Fruit fly (Drosophila melanogaster) whole organism, embryonic: ENCODE results near the gene CG5346.
A peak's percentile ranks its signal among the peaks of the same experiment; 100 is the strongest.

ENCODE experiments used
- ATbp ChIP-seq: fragments of 200-800 bp; sonication (Bioruptor generic); optimal IDR thresholded peaks from 2 replicates; lab custom pipeline; 2017; ENCODE audit warnings: missing biosample characterization, mild to moderate bottlenecking, missing genetic modification characterization, missing genetic modification reagents
- Abd-B ChIP-seq: fragments of 200-800 bp; sonication (Bioruptor generic); optimal IDR thresholded peaks from 2 replicates; lab custom pipeline; 2018; ENCODE audit warnings: missing biosample characterization, mild to moderate bottlenecking, missing genetic modification characterization, moderate library complexity
- Ada2b ChIP-seq: fragments of 200-800 bp; sonication (Bioruptor generic); IDR thresholded peaks from 2 replicates; pipeline ENCODE4 v1.3.6; 2022; ENCODE audit warnings: missing biosample characterization, missing genetic modification characterization
- Aef1 ChIP-seq: fragments of 200-800 bp; sonication (Bioruptor generic); IDR thresholded peaks from 3 replicates; pipeline ENCODE4 v1.3.6; 2022; ENCODE audit warnings: missing biosample characterization, missing genetic modification characterization
- B-H1 ChIP-seq: fragments of 200-800 bp; sonication (Bioruptor generic); IDR thresholded peaks from 3 replicates; pipeline ENCODE4 v1.3.6; 2022; ENCODE audit warnings: missing biosample characterization, missing genetic modification characterization
- CG10209 ChIP-seq: fragments of 200-800 bp; sonication (Bioruptor generic); optimal IDR thresholded peaks from 3 replicates; lab custom pipeline; 2017; ENCODE audit warnings: missing biosample characterization, mild to moderate bottlenecking, missing genetic modification characterization, missing genetic modification reagents
- CG10565 ChIP-seq: fragments of 200-800 bp; sonication (Bioruptor generic); optimal IDR thresholded peaks from 3 replicates; lab custom pipeline; 2016; ENCODE audit warnings: missing biosample characterization, mild to moderate bottlenecking, missing genetic modification characterization
- CG10979 ChIP-seq: fragments of 200-800 bp; sonication (Bioruptor generic); optimal IDR thresholded peaks from 2 replicates; lab custom pipeline; 2018; ENCODE audit warnings: missing biosample characterization, mild to moderate bottlenecking, missing genetic modification characterization, moderate library complexity
- CG11504 ChIP-seq: fragments of 200-800 bp; sonication (Bioruptor generic); optimal IDR thresholded peaks from 3 replicates; lab custom pipeline; 2019; ENCODE audit warnings: missing biosample characterization, mild to moderate bottlenecking, missing genetic modification characterization, moderate library complexity
- CG12391 ChIP-seq: fragments of 200-800 bp; sonication (Bioruptor generic); optimal IDR thresholded peaks from 3 replicates; lab custom pipeline; 2018; ENCODE audit warnings: missing biosample characterization, mild to moderate bottlenecking, missing genetic modification characterization, moderate library complexity
- CG13296 ChIP-seq: fragments of 200-800 bp; sonication (Bioruptor generic); optimal IDR thresholded peaks from 3 replicates; lab custom pipeline; 2018; ENCODE audit warnings: missing biosample characterization, mild to moderate bottlenecking, missing genetic modification characterization
- CG14441 ChIP-seq: fragments of 200-800 bp; sonication (Bioruptor generic); IDR thresholded peaks from 2 replicates; pipeline ENCODE4 v1.3.6; 2022; ENCODE audit warnings: missing biosample characterization, missing genetic modification characterization
- CG1603 ChIP-seq: fragments of 200-800 bp; sonication (Bioruptor generic); optimal IDR thresholded peaks from 2 replicates; lab custom pipeline; 2019; ENCODE audit warnings: missing biosample characterization, mild to moderate bottlenecking, missing genetic modification characterization, moderate library complexity
- CG18262 ChIP-seq: fragments of 200-800 bp; optimal IDR thresholded peaks from 3 replicates; lab custom pipeline; 2019; ENCODE audit warnings: missing biosample characterization, mild to moderate bottlenecking, missing genetic modification characterization, moderate library complexity
- CG18476 ChIP-seq: fragments of 200-800 bp; sonication (Bioruptor generic); optimal IDR thresholded peaks from 2 replicates; lab custom pipeline; 2016; ENCODE audit warnings: missing biosample characterization, mild to moderate bottlenecking, missing genetic modification characterization
- CG2199 ChIP-seq: fragments of 200-800 bp; sonication (Bioruptor generic); IDR thresholded peaks from 3 replicates; pipeline ENCODE4 v1.3.6; 2022; ENCODE audit warnings: missing biosample characterization, missing genetic modification characterization
- CG2678 ChIP-seq: fragments of 200-800 bp; sonication (Bioruptor generic); optimal IDR thresholded peaks from 3 replicates; lab custom pipeline; 2019; ENCODE audit warnings: missing biosample characterization, mild to moderate bottlenecking, missing genetic modification characterization, moderate library complexity
- CG30403 ChIP-seq: fragments of 200-800 bp; sonication (Bioruptor generic); optimal IDR thresholded peaks from 3 replicates; lab custom pipeline; 2016; ENCODE audit warnings: missing biosample characterization, missing genetic modification characterization
- CG32532 ChIP-seq: fragments of 200-800 bp; sonication (Bioruptor generic); IDR thresholded peaks from 2 replicates; pipeline ENCODE4 v1.3.6; 2022; ENCODE audit warnings: missing biosample characterization, missing genetic modification characterization
- CG4617 ChIP-seq: fragments of 200-800 bp; sonication (Bioruptor generic); optimal IDR thresholded peaks from 3 replicates; lab custom pipeline; 2016; ENCODE audit warnings: missing biosample characterization, missing genetic modification characterization, borderline replicate concordance
- CG6254 ChIP-seq: fragments of 200-800 bp; sonication (Bioruptor generic); optimal IDR thresholded peaks from 3 replicates; lab custom pipeline; 2017; ENCODE audit warnings: mild to moderate bottlenecking, missing biosample characterization, missing genetic modification reagents, missing genetic modification characterization
- CG9727 ChIP-seq: fragments of 200-800 bp; sonication (Bioruptor generic); optimal IDR thresholded peaks from 3 replicates; lab custom pipeline; 2017; ENCODE audit warnings: missing biosample characterization, mild to moderate bottlenecking, missing genetic modification characterization
- Drgx ChIP-seq: fragments of 200-800 bp; sonication (Bioruptor generic); IDR thresholded peaks from 2 replicates; pipeline ENCODE4 v1.3.6; 2022; ENCODE audit warnings: missing biosample characterization, missing genetic modification characterization
- E2f2 ChIP-seq: fragments of 200-800 bp; sonication (Bioruptor generic); IDR thresholded peaks from 2 replicates; pipeline ENCODE4 v1.3.6; 2022; ENCODE audit warnings: missing biosample characterization, missing genetic modification characterization
- ERR ChIP-seq: fragments of 200-800 bp; sonication (Bioruptor generic); optimal IDR thresholded peaks from 2 replicates; lab custom pipeline; 2016; ENCODE audit warnings: missing biosample characterization, missing genetic modification characterization
- Fer1 ChIP-seq: fragments of 200-800 bp; sonication (Bioruptor generic); optimal IDR thresholded peaks from 2 replicates; lab custom pipeline; 2017; ENCODE audit warnings: missing biosample characterization, mild to moderate bottlenecking, missing genetic modification characterization
- Med ChIP-seq: fragments of 200-800 bp; sonication (Bioruptor generic); peaks from one replicate; lab custom pipeline; 2016; ENCODE audit warnings: missing biosample characterization, missing genetic modification characterization, mild to moderate bottlenecking, inconsistent platforms, moderate library complexity
- NfI ChIP-seq: fragments of 200-800 bp; sonication (Bioruptor generic); optimal IDR thresholded peaks from 3 replicates; lab custom pipeline; 2018; ENCODE audit warnings: missing biosample characterization, mild to moderate bottlenecking, missing genetic modification characterization, moderate library complexity
- PHDP ChIP-seq: fragments of 200-800 bp; sonication (Bioruptor generic); optimal IDR thresholded peaks from 3 replicates; lab custom pipeline; 2018; ENCODE audit warnings: missing biosample characterization, mild to moderate bottlenecking, missing genetic modification characterization, moderate library complexity
- Ptx1 ChIP-seq: fragments of 200-800 bp; sonication (Bioruptor generic); IDR thresholded peaks from 2 replicates; pipeline ENCODE4 v1.3.6; 2022; ENCODE audit warnings: missing biosample characterization, missing genetic modification characterization
- Side ChIP-seq: fragments of 200-800 bp; sonication (Bioruptor generic); optimal IDR thresholded peaks from 2 replicates; lab custom pipeline; 2016; ENCODE audit warnings: missing biosample characterization, missing genetic modification characterization
- btn ChIP-seq: fragments of 200-800 bp; sonication (Bioruptor generic); optimal IDR thresholded peaks from 2 replicates; lab custom pipeline; 2016; ENCODE audit warnings: missing biosample characterization, missing genetic modification characterization
- chif ChIP-seq, 2 experiments: fragments of 200-800 bp; sonication (Bioruptor generic); optimal IDR thresholded peaks; 3 replicates each; lab custom pipeline; 2016; ENCODE audit warnings: missing biosample characterization in 2 of 2, missing genetic modification characterization in 2 of 2
- danr ChIP-seq: fragments of 200-800 bp; sonication (Bioruptor generic); IDR thresholded peaks from 2 replicates; pipeline ENCODE4 v1.3.6; 2022; ENCODE audit warnings: missing biosample characterization, missing genetic modification characterization
- dysf ChIP-seq: fragments of 200-800 bp; sonication (Bioruptor generic); IDR thresholded peaks from 3 replicates; pipeline ENCODE4 v1.3.6; 2022; ENCODE audit warnings: missing biosample characterization, missing genetic modification characterization
- esg ChIP-seq: fragments of 200-800 bp; sonication (Bioruptor generic); conservative IDR thresholded peaks from 2 replicates; pipeline ENCODE4 v1.3.6; 2022; ENCODE audit warnings: missing biosample characterization, missing genetic modification characterization
- ewg ChIP-seq: fragments of 200-800 bp; sonication (Bioruptor generic); optimal IDR thresholded peaks from 3 replicates; lab custom pipeline; 2017; ENCODE audit warnings: mild to moderate bottlenecking, missing biosample characterization, missing genetic modification reagents, missing genetic modification characterization
- grau ChIP-seq: fragments of 200-800 bp; optimal IDR thresholded peaks from 3 replicates; lab custom pipeline; 2019; ENCODE audit warnings: missing biosample characterization, mild to moderate bottlenecking, missing genetic modification characterization, moderate library complexity
- insv ChIP-seq, 2 experiments: fragments of 200-800 bp; sonication (Bioruptor generic); optimal IDR thresholded peaks; 3 replicates each; lab custom pipeline; 2016 to 2018; ENCODE audit warnings: missing biosample characterization in 2 of 2, missing genetic modification characterization in 2 of 2
- lilli ChIP-seq: fragments of 200-800 bp; sonication (Bioruptor generic); optimal IDR thresholded peaks from 3 replicates; lab custom pipeline; 2016; ENCODE audit warnings: missing biosample characterization, missing genetic modification characterization
- mld ChIP-seq: fragments of 200-800 bp; sonication (Bioruptor generic); IDR thresholded peaks from 3 replicates; pipeline ENCODE4 v1.3.6; 2022; ENCODE audit warnings: missing biosample characterization, missing genetic modification characterization; ENCODE audit not compliant: partially characterized antibody
- nom ChIP-seq: fragments of 200-800 bp; sonication (Bioruptor generic); optimal IDR thresholded peaks from 2 replicates; lab custom pipeline; 2017; ENCODE audit warnings: missing biosample characterization, missing genetic modification characterization, mild to moderate bottlenecking, moderate library complexity, missing genetic modification reagents
- otp ChIP-seq: fragments of 200-800 bp; sonication (Bioruptor generic); IDR thresholded peaks from 3 replicates; pipeline ENCODE4, ENCODE4 v1.3.6; 2022; ENCODE audit warnings: missing biosample characterization, missing genetic modification characterization
- pan ChIP-seq, 4 experiments: fragments of >200 bp in 3 of 4; fragments of 200-800 bp in 1 of 4; sonication (Bioruptor generic) in 1 of 4; optimal IDR thresholded peaks in 3 of 4; IDR thresholded peaks in 1 of 4; 2 replicates each; pipeline versions ENCODE4 v1.3.6 to Lab custom; 2017 to 2022; ENCODE audit warnings: missing biosample characterization in 2 of 4, missing genetic modification characterization in 2 of 4, mixed read lengths in 1 of 4
- pros ChIP-seq: fragments of 200-800 bp; sonication (Bioruptor generic); optimal IDR thresholded peaks from 3 replicates; lab custom pipeline; 2019; ENCODE audit warnings: missing biosample characterization, mild to moderate bottlenecking, missing genetic modification characterization, moderate library complexity
- tgo ChIP-seq: fragments of 200-800 bp; sonication (Bioruptor generic); IDR thresholded peaks from 3 replicates; pipeline ENCODE4 v1.3.6; 2022; ENCODE audit warnings: missing biosample characterization, missing genetic modification characterization
- tin ChIP-seq: fragments of 200-800 bp; sonication (Bioruptor generic); optimal IDR thresholded peaks from 3 replicates; lab custom pipeline; 2016; ENCODE audit warnings: missing biosample characterization, missing genetic modification characterization

CG5346 gene

dm6 chr3R:22536504-22537423 lies 8.3 kb upstream of the CG5346 start (continued):
- peak; percentile 57 for TF ChIP-seq PHDP (tag; lab: Kevin White, UChicago)
- peak; percentile 55 for TF ChIP-seq Fer1 (GFP tag; lab: Kevin White, UChicago)
- TF ChIP-seq ewg (GFP tag; lab: Kevin White, UChicago), result peak; percentile 24
- peak; percentile 35; the same call in 1 of the 3 replicates for TF ChIP-seq tgo (GFP tag; lab: Robert Waterston, UW)
- no peak for TF ChIP-seq CG6254 (GFP tag; lab: Kevin White, UChicago)
- TF ChIP-seq CG30403 (GFP tag; lab: Kevin White, UChicago), result peak; percentile 54
- no peak for TF ChIP-seq btn (GFP tag; lab: Kevin White, UChicago)
- TF ChIP-seq grau (tag; lab: Kevin White, UChicago), result peak; percentile 54
- TF ChIP-seq CG18476 (GFP tag; lab: Kevin White, UChicago), result no peak
- TF ChIP-seq CG9727 (GFP tag; lab: Kevin White, UChicago), result peak; percentile 24
- no peak for TF ChIP-seq mld (GFP tag; lab: Robert Waterston, UW)
- 0 out of 2 replicates have a peak, but pooled peaks have one; percentile 13 for TF ChIP-seq Drgx (GFP tag; lab: Robert Waterston, UW)
- peak; percentile 55 for TF ChIP-seq CG12391 (tag; lab: Kevin White, UChicago)
- peak; percentile 17 for TF ChIP-seq Abd-B (GFP tag; lab: Kevin White, UChicago)
- TF ChIP-seq Med (GFP tag; lab: Kevin White, UChicago), result peak; percentile 82
- peak; percentile 97 for TF ChIP-seq pros (GFP tag; lab: Kevin White, UChicago)
- 0 out of 2 replicates have a peak, but pooled peaks have one; percentile 59 for TF ChIP-seq CG14441
- TF ChIP-seq esg (GFP tag; lab: Robert Waterston, UW), result peak; percentile 38
- no peak for TF ChIP-seq ERR (GFP tag; lab: Kevin White, UChicago)
- TF ChIP-seq pan (optimal IDR thresholded peaks at IDR 0.05; lab: Kevin White, UChicago), result no peak
- TF ChIP-seq pan (GFP tag; optimal IDR thresholded peaks at IDR 0.05 in 1 of 2, IDR thresholded peaks at IDR 0.05 in 1 of 2), result peak in 1 of 2 experiments; percentile 70
- peak; percentile 37 for TF ChIP-seq NfI (GFP tag; lab: Kevin White, UChicago)
- peak; percentile 66 for TF ChIP-seq Ptx1 (GFP tag; lab: Robert Waterston, UW)
- peak; percentile 61 for TF ChIP-seq CG2678 (tag; lab: Kevin White, UChicago)
- TF ChIP-seq CG11504 (tag; lab: Kevin White, UChicago), result peak; percentile 74
- TF ChIP-seq danr (GFP tag; lab: Robert Waterston, UW), result 0 out of 2 replicates have a peak, but pooled peaks have one; percentile 12
- TF ChIP-seq E2f2, result 0 out of 2 replicates have a peak, but pooled peaks have one; percentile 22
- peak; percentile 31 for TF ChIP-seq nom (GFP tag; lab: Kevin White, UChicago)
- no peak for TF ChIP-seq B-H1 (GFP tag; lab: Robert Waterston, UW)
- TF ChIP-seq otp (GFP tag; lab: Robert Waterston, UW), result peak; percentile 32; the same call in 1 of the 3 replicates
- TF ChIP-seq Ada2b (GFP tag; lab: Robert Waterston, UW), result peak; percentile 33; the same call in 1 of the 2 replicates
- no peak for TF ChIP-seq CG10565 (GFP tag; lab: Kevin White, UChicago)
- peak; percentile 30; the same call in 1 of the 2 replicates for TF ChIP-seq CG32532 (GFP tag; lab: Robert Waterston, UW)
- peak; percentile 1 for TF ChIP-seq tin (GFP tag; lab: Kevin White, UChicago)
- peak; percentile 27 for TF ChIP-seq ATbp (GFP tag; lab: Kevin White, UChicago)
- TF ChIP-seq chif (GFP tag; optimal IDR thresholded peaks at IDR 0.05; lab: Kevin White, UChicago), result no peak
- TF ChIP-seq CG1603 (tag; lab: Kevin White, UChicago), result peak; percentile 4
- peak; percentile 31 for TF ChIP-seq lilli
- peak; percentile 43; the same call in 2 of the 3 replicates for TF ChIP-seq Aef1 (GFP tag; lab: Robert Waterston, UW)
- TF ChIP-seq Side (GFP tag; lab: Kevin White, UChicago), result no peak
- no peak for TF ChIP-seq insv (GFP tag; optimal IDR thresholded peaks at IDR 0.05; lab: Kevin White, UChicago)
- peak; percentile 44 for TF ChIP-seq CG10979 (tag; lab: Kevin White, UChicago)
- TF ChIP-seq CG13296 (GFP tag; lab: Kevin White, UChicago), result no peak
- peak; percentile 68 for TF ChIP-seq dysf (GFP tag; lab: Robert Waterston, UW)
- peak; percentile 23 for TF ChIP-seq CG18262 (tag; lab: Kevin White, UChicago)
- TF ChIP-seq CG10209, result peak; percentile 28
- TF ChIP-seq CG2199, result no peak
- TF ChIP-seq CG4617, result no peak
